Worm (Caenorhabditis elegans) whole organism, late embryonic: Measurements from ENCODE around the gene C17E7.12.
A peak's percentile ranks its signal among the peaks of the same experiment; 100 is the strongest.

Source experiments
- C38D4.7 ChIP-seq: fragments of 200-800 bp; sonication (Bioruptor generic); optimal IDR thresholded peaks from 2 replicates; lab custom pipeline; 2018; ENCODE audit warnings: mild to moderate bottlenecking, missing genetic modification characterization, moderate library complexity, missing compliant biosample characterization
- F13H6.1 ChIP-seq: sonication (generic microtip); optimal IDR thresholded peaks from 2 replicates; lab custom pipeline; 2016; ENCODE audit warnings: missing genetic modification characterization, missing compliant biosample characterization
- K02D7.2 ChIP-seq: sonication (generic microtip); optimal IDR thresholded peaks from 2 replicates; lab custom pipeline; 2017; ENCODE audit warnings: mild to moderate bottlenecking, missing genetic modification characterization, missing compliant biosample characterization
- K09A11.1 ChIP-seq: sonication (generic microtip); optimal IDR thresholded peaks from 2 replicates; lab custom pipeline; 2017; ENCODE audit warnings: antibody characterized with exemption, mild to moderate bottlenecking, missing genetic modification characterization, missing compliant biosample characterization; ENCODE audit not compliant: insufficient read depth
- T23F11.4 ChIP-seq: fragments of 200-800 bp; sonication (Bioruptor generic); optimal IDR thresholded peaks from 2 replicates; lab custom pipeline; 2018; ENCODE audit warnings: mild to moderate bottlenecking, missing genetic modification characterization, missing compliant biosample characterization
- Y22D7AL.16 ChIP-seq: sonication (generic microtip); optimal IDR thresholded peaks from 2 replicates; lab custom pipeline; 2016; ENCODE audit warnings: missing genetic modification characterization, missing compliant biosample characterization
- ama-1 ChIP-seq: fragments of 150-350 bp; optimal IDR thresholded peaks from 2 replicates; lab custom pipeline; 2014
- ceh-14 ChIP-seq: sonication (generic microtip); optimal IDR thresholded peaks from 2 replicates; lab custom pipeline; 2016; ENCODE audit warnings: missing genotype, missing genetic modification characterization, missing compliant biosample characterization
- ceh-19 ChIP-seq: fragments of 200-800 bp; sonication (Bioruptor generic); optimal IDR thresholded peaks from 2 replicates; lab custom pipeline; 2018; ENCODE audit warnings: mild to moderate bottlenecking, missing genetic modification characterization, missing compliant biosample characterization
- ceh-2 ChIP-seq: sonication (generic microtip); optimal IDR thresholded peaks from 2 replicates; lab custom pipeline; 2016; ENCODE audit warnings: missing genotype, missing genetic modification characterization, missing compliant biosample characterization
- ceh-31 ChIP-seq: sonication (generic microtip); optimal IDR thresholded peaks from 2 replicates; lab custom pipeline; 2016; ENCODE audit warnings: missing genetic modification characterization, missing compliant biosample characterization
- dmd-4 ChIP-seq: sonication (generic microtip); optimal IDR thresholded peaks from 2 replicates; lab custom pipeline; 2016; ENCODE audit warnings: borderline replicate concordance, missing genetic modification characterization, missing compliant biosample characterization
- dve-1 ChIP-seq: sonication (generic microtip); optimal IDR thresholded peaks from 2 replicates; lab custom pipeline; 2017; ENCODE audit warnings: antibody characterized with exemption, mild to moderate bottlenecking, missing genetic modification characterization, missing compliant biosample characterization
- elt-2 ChIP-seq: sonication (generic microtip); optimal IDR thresholded peaks from 2 replicates; lab custom pipeline; 2016; ENCODE audit warnings: missing genetic modification reagents, missing genetic modification characterization, missing compliant biosample characterization
- ets-4 ChIP-seq: sonication (generic microtip); optimal IDR thresholded peaks from 2 replicates; lab custom pipeline; 2016; ENCODE audit warnings: missing genetic modification characterization, missing compliant biosample characterization
- fax-1 ChIP-seq: sonication (generic microtip); optimal IDR thresholded peaks from 2 replicates; lab custom pipeline; 2016; ENCODE audit warnings: missing genotype, missing genetic modification characterization, missing compliant biosample characterization
- hlh-13 ChIP-seq: fragments of 200-800 bp; sonication (Bioruptor generic); optimal IDR thresholded peaks from 2 replicates; lab custom pipeline; 2018; ENCODE audit warnings: mild to moderate bottlenecking, missing genetic modification characterization, missing compliant biosample characterization
- hlh-15 ChIP-seq: sonication (generic microtip); optimal IDR thresholded peaks from 2 replicates; lab custom pipeline; 2016; ENCODE audit warnings: missing genetic modification characterization, missing compliant biosample characterization
- hlh-30 ChIP-seq: sonication (generic microtip); optimal IDR thresholded peaks from 2 replicates; lab custom pipeline; 2017; ENCODE audit warnings: antibody characterized with exemption, missing genetic modification characterization, missing compliant biosample characterization; ENCODE audit not compliant: insufficient read depth
- hlh-6 ChIP-seq: sonication (generic microtip); optimal IDR thresholded peaks from 2 replicates; lab custom pipeline; 2016; ENCODE audit warnings: missing genotype, missing genetic modification characterization, missing compliant biosample characterization
- hlh-8 ChIP-seq: sonication (generic microtip); optimal IDR thresholded peaks from 2 replicates; lab custom pipeline; 2016; ENCODE audit warnings: missing genotype, missing genetic modification characterization, missing compliant biosample characterization
- lim-6 ChIP-seq: sonication (generic microtip); optimal IDR thresholded peaks from 2 replicates; lab custom pipeline; 2016; ENCODE audit warnings: missing genetic modification characterization, missing compliant biosample characterization
- nfya-1 ChIP-seq: sonication (generic microtip); optimal IDR thresholded peaks from 2 replicates; lab custom pipeline; 2017; ENCODE audit warnings: missing genetic modification characterization, mild to moderate bottlenecking, missing compliant biosample characterization, antibody characterized with exemption, moderate library complexity
- nhr-11 ChIP-seq: fragments of 150-350 bp; optimal IDR thresholded peaks from 2 replicates; lab custom pipeline; 2014; ENCODE audit warnings: missing biosample characterization, missing genetic modification characterization
- nhr-232 ChIP-seq: sonication (generic microtip); optimal IDR thresholded peaks from 2 replicates; lab custom pipeline; 2016; ENCODE audit warnings: missing genetic modification characterization, missing compliant biosample characterization
- npax-4 ChIP-seq: sonication (generic microtip); optimal IDR thresholded peaks from 2 replicates; lab custom pipeline; 2016; ENCODE audit warnings: missing genetic modification characterization, missing compliant biosample characterization
- odd-2 ChIP-seq: sonication (generic microtip); optimal IDR thresholded peaks from 2 replicates; lab custom pipeline; 2017; ENCODE audit warnings: antibody characterized with exemption, mild to moderate bottlenecking, missing genetic modification characterization, missing compliant biosample characterization
- pag-3 ChIP-seq: sonication (generic microtip); optimal IDR thresholded peaks from 2 replicates; lab custom pipeline; 2016; ENCODE audit warnings: missing compliant biosample characterization, missing genetic modification characterization, borderline replicate concordance
- pat-9 ChIP-seq: fragments of 200-800 bp; sonication (Bioruptor generic); optimal IDR thresholded peaks from 2 replicates; lab custom pipeline; 2018; ENCODE audit warnings: mild to moderate bottlenecking, missing genetic modification characterization, moderate library complexity, missing compliant biosample characterization
- pax-1 ChIP-seq: fragments of 150-350 bp; optimal IDR thresholded peaks from 2 replicates; lab custom pipeline; 2014; ENCODE audit warnings: missing biosample characterization, missing genetic modification characterization
- pqm-1 ChIP-seq: sonication (generic microtip); optimal IDR thresholded peaks from 2 replicates; lab custom pipeline; 2016; ENCODE audit warnings: missing genetic modification characterization, missing compliant biosample characterization
- ref-2 ChIP-seq: sonication (generic microtip); optimal IDR thresholded peaks from 2 replicates; lab custom pipeline; 2016; ENCODE audit warnings: missing genetic modification characterization, missing compliant biosample characterization
- rnt-1 ChIP-seq: sonication (generic microtip); optimal IDR thresholded peaks from 2 replicates; lab custom pipeline; 2016; ENCODE audit warnings: missing genetic modification characterization, missing compliant biosample characterization
- sox-4 ChIP-seq: sonication (generic microtip); optimal IDR thresholded peaks from 2 replicates; lab custom pipeline; 2017; ENCODE audit warnings: mild to moderate bottlenecking, missing genetic modification characterization, inconsistent platforms, missing compliant biosample characterization
- syd-9 ChIP-seq: sonication (generic microtip); optimal IDR thresholded peaks from 2 replicates; lab custom pipeline; 2016; ENCODE audit warnings: mild to moderate bottlenecking, missing genetic modification characterization, moderate library complexity, missing compliant biosample characterization
- tbx-2 ChIP-seq: sonication (generic microtip); optimal IDR thresholded peaks from 2 replicates; lab custom pipeline; 2016; ENCODE audit warnings: missing genetic modification characterization, missing compliant biosample characterization
- tbx-7 ChIP-seq: sonication (generic microtip); optimal IDR thresholded peaks from 2 replicates; lab custom pipeline; 2016; ENCODE audit warnings: missing genotype, missing genetic modification characterization, missing compliant biosample characterization
- ttx-3 ChIP-seq: sonication (generic microtip); optimal IDR thresholded peaks from 2 replicates; lab custom pipeline; 2016; ENCODE audit warnings: missing genetic modification reagents, missing genetic modification characterization, missing compliant biosample characterization
- unc-3 ChIP-seq, 2 experiments: fragments of 200-800 bp in 1 of 2; sonication (Bioruptor generic) in 1 of 2; sonication (generic microtip) in 1 of 2; conservative IDR thresholded peaks in 1 of 2; optimal IDR thresholded peaks in 1 of 2; 2 replicates each; pipeline versions ENCODE4 v1.3.6 to Lab custom; 2016 to 2022; ENCODE audit warnings: missing compliant biosample characterization in 2 of 2, missing genetic modification characterization in 2 of 2, missing genetic modification reagents in 1 of 2
- unc-42 ChIP-seq: sonication (generic microtip); optimal IDR thresholded peaks from 2 replicates; lab custom pipeline; 2016; ENCODE audit warnings: missing genotype, missing genetic modification characterization, missing compliant biosample characterization
- zip-5 ChIP-seq: sonication (generic microtip); optimal IDR thresholded peaks from 2 replicates; lab custom pipeline; 2016; ENCODE audit warnings: missing genetic modification characterization, missing compliant biosample characterization
- ztf-16 ChIP-seq: sonication (generic microtip); optimal IDR thresholded peaks from 2 replicates; lab custom pipeline; 2017; ENCODE audit warnings: missing genetic modification characterization, missing compliant biosample characterization

The C17E7.12 gene

ce11 chrV:3891919-3892318 is at the start of gene C17E7.12:
TSS of gene C17E7.12 (minus strand) at chrV:3892019.
- no peak for TF ChIP-seq K02D7.2 (tag; lab: Kevin White, UChicago)
- TF ChIP-seq pag-3 (tag; lab: Kevin White, UChicago) = no peak

DNA sequence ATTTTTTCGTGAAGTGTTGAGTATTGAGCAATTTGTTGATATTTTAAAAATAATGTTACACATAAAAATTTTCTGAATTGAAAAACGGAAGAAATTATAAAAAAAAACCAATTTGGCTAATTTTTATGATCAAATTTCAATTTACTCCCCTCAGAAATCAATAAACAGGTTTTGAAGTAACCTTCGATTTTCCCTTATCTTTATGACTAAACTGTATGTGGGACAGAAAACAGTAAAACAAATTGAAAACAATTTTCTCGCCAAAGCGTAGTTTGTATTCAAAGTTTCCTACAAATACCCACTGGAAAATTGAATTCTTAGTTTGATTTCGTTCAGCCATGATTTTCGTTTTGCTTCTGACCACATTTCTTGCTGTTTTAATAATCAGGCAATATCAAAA is 47.0 kb upstream of the C17E7.12 start, which contains the start of gene cyp-35B1:
TSS of gene cyp-35B1 (plus strand) at position 244 of the 400 bp plus-strand sequence.
- no peak for TF ChIP-seq C38D4.7
- TF ChIP-seq syd-9 (tag; lab: Kevin White, UChicago) = no peak
- no peak for TF ChIP-seq ceh-2 (tag; lab: Kevin White, UChicago)
- TF ChIP-seq K02D7.2 (tag; lab: Kevin White, UChicago) = no peak
- no peak for TF ChIP-seq tbx-2
- no peak for TF ChIP-seq hlh-6
- no peak for TF ChIP-seq nhr-11 (tag; lab: Kevin White, UChicago)
- no peak for TF ChIP-seq pat-9 (tag; lab: Kevin White, UChicago)
- TF ChIP-seq sox-4 (tag; lab: Kevin White, UChicago) = no peak
- no peak for TF ChIP-seq ceh-14 (tag; lab: Kevin White, UChicago)
- TF ChIP-seq pqm-1 (tag; lab: Kevin White, UChicago) = no peak
- TF ChIP-seq zip-5 = no peak

DNA sequence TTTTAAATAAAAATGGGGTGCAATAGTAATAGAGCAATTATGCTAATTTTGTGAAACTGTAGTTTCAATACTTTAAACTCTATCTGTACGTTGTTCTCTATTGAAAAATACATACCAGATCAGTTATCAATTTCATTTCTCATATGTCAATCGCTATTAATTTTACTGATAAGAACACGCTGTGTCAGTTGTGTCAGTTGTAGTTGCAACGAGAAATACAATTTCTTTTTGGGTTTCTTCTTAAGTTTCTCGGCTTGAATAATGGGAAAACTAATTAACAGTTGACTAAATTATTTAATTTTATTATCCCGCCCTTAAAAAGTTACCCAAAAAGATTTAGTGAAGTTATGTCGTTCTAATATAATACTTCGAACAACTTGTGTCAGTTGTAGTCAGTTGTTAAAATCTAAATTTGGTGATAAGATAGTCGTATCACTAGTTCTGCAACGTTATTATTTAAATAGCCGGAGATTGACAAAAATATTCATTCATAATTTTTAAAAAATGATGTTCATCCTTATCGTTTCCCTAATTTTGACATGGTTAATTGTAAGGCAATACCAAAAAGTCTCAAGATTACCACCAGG is 44.2 kb upstream of the C17E7.12 start, which contains the start of gene cyp-35A5:
TSS of gene cyp-35A5 (plus strand) at position 435 of the 587 bp plus-strand sequence.
- TF ChIP-seq hlh-8 (tag; lab: Kevin White, UChicago) (no peak), elt-2 (tag; lab: Kevin White, UChicago) (peak; percentile 79), hlh-30 (tag; lab: Kevin White, UChicago) (no peak)

- TF ChIP-seq lim-6 (tag; lab: Kevin White, UChicago) (no peak), unc-42 (tag; lab: Kevin White, UChicago) (no peak), ceh-2 (tag; lab: Kevin White, UChicago) (no peak), ref-2 (tag; lab: Kevin White, UChicago) (no peak), nfya-1 (no peak), fax-1 (tag; lab: Kevin White, UChicago) (no peak), rnt-1 (tag; lab: Kevin White, UChicago) (no peak), nhr-232 (no peak), dmd-4 (tag; lab: Kevin White, UChicago) (no peak), F13H6.1 (tag; lab: Kevin White, UChicago) (no peak), hlh-13 (GFP tag; lab: Kevin White, UChicago) (no peak), tbx-2 (no peak), K09A11.1 (no peak), C38D4.7 (no peak), Y22D7AL.16 (tag; lab: Kevin White, UChicago) (no peak), ceh-31 (no peak), pax-1 (tag; lab: Kevin White, UChicago) (no peak), ama-1 (lab: Kevin White, UChicago) (no peak), dve-1 (no peak)
These were observed 39.5 kb upstream of the C17E7.12 start, which contains the start of gene srx-63 for ce11 chrV:3931326-3931725. TSS of gene srx-63 (plus strand) at chrV:3931626.

DNA sequence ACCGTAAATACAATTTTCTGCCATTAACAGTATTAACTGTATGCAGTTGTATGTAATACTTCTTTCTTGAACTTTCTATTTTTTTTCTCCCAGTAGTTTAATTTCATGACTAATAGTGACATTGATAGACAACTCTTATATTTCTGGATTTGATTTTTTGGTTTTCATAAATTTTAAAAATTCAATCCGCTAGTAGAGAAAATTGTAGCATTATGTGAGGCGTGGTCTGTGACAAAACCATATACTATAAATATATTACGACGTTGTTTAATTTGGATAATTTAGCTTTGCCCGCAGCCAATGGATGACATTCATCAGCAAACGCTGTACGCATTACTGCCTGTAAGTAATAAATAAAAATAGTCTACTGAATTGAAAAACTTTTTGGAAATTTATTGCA is 37.3 kb upstream of the C17E7.12 start, which contains the start of gene srx-64:
TSS of gene srx-64 (plus strand) at position 301 of the 400 bp plus-strand sequence.
- TF ChIP-seq K02D7.2 (tag; lab: Kevin White, UChicago) = no peak
- no peak for TF ChIP-seq ceh-19 (GFP tag; lab: Kevin White, UChicago)
- no peak for TF ChIP-seq Y22D7AL.16 (tag; lab: Kevin White, UChicago)
- no peak for TF ChIP-seq hlh-15
- TF ChIP-seq ttx-3 (tag; lab: Kevin White, UChicago) = no peak
- no peak for TF ChIP-seq npax-4 (tag; lab: Kevin White, UChicago)
- no peak for TF ChIP-seq unc-3 (GFP tag; conservative IDR thresholded peaks at IDR 0.05; lab: Robert Waterston, UW)
- TF ChIP-seq unc-3 (tag; optimal IDR thresholded peaks at IDR 0.05; lab: Kevin White, UChicago) = no peak
- no peak for TF ChIP-seq odd-2 (tag; lab: Kevin White, UChicago)
- TF ChIP-seq ztf-16 = no peak
- TF ChIP-seq T23F11.4 (GFP tag; lab: Kevin White, UChicago) = no peak
- TF ChIP-seq ets-4 (tag; lab: Kevin White, UChicago) = no peak
- no peak for TF ChIP-seq syd-9 (tag; lab: Kevin White, UChicago)
- TF ChIP-seq tbx-7 (tag; lab: Kevin White, UChicago) = no peak
